Fruit fly (Drosophila melanogaster) whole organism, prepupa: Measurements from ENCODE around the gene CG4374.

Experiments used
- CG10631 ChIP-seq: fragments of 200-800 bp; sonication (Bioruptor generic); optimal IDR thresholded peaks from 2 replicates; lab custom pipeline; 2016; ENCODE audit warnings: missing biosample characterization, missing genetic modification characterization
- CG10669 ChIP-seq: fragments of 200-800 bp; sonication (Bioruptor generic); optimal IDR thresholded peaks from 3 replicates; lab custom pipeline; 2018; ENCODE audit warnings: missing biosample characterization, mild to moderate bottlenecking, missing genetic modification characterization, moderate library complexity
- CG11762 ChIP-seq: fragments of 200-800 bp; sonication (Bioruptor generic); optimal IDR thresholded peaks from 3 replicates; lab custom pipeline; 2016; ENCODE audit warnings: missing biosample characterization, missing genetic modification characterization; ENCODE audit not compliant: insufficient read depth
- CG11902 ChIP-seq: fragments of 200-800 bp; sonication (Bioruptor generic); optimal IDR thresholded peaks from 3 replicates; lab custom pipeline; 2016; ENCODE audit warnings: missing biosample characterization, missing genetic modification characterization
- CG15336 ChIP-seq: fragments of 200-800 bp; sonication (Bioruptor generic); IDR thresholded peaks from 2 replicates; pipeline ENCODE4 v1.3.6; 2022; ENCODE audit warnings: missing biosample characterization, missing genetic modification characterization
- CG16779 ChIP-seq: fragments of 200-800 bp; sonication (Bioruptor generic); optimal IDR thresholded peaks from 3 replicates; lab custom pipeline; 2017; ENCODE audit warnings: missing biosample characterization, mild to moderate bottlenecking, missing genetic modification characterization
- CG3032 ChIP-seq: fragments of 200-800 bp; optimal IDR thresholded peaks from 2 replicates; lab custom pipeline; 2019; ENCODE audit warnings: missing biosample characterization, mild to moderate bottlenecking, missing genetic modification characterization, moderate library complexity
- CG32006 ChIP-seq: fragments of 200-800 bp; sonication (Bioruptor generic); optimal IDR thresholded peaks from 3 replicates; lab custom pipeline; 2017; ENCODE audit warnings: missing biosample characterization, mild to moderate bottlenecking, missing genetic modification characterization
- CG3919 ChIP-seq: fragments of 200-800 bp; sonication (Bioruptor generic); optimal IDR thresholded peaks from 3 replicates; lab custom pipeline; 2016; ENCODE audit warnings: missing biosample characterization, missing genetic modification characterization
- CG4318 ChIP-seq: fragments of 200-800 bp; sonication (Bioruptor generic); optimal IDR thresholded peaks from 3 replicates; lab custom pipeline; 2017; ENCODE audit warnings: missing biosample characterization, mild to moderate bottlenecking, missing genetic modification characterization
- CG6163 ChIP-seq: fragments of 200-800 bp; sonication (Bioruptor generic); IDR thresholded peaks from 3 replicates; pipeline ENCODE4 v1.3.6; 2022; ENCODE audit warnings: missing biosample characterization, missing genetic modification characterization
- CG6276 ChIP-seq: fragments of 200-800 bp; sonication (Bioruptor generic); optimal IDR thresholded peaks from 2 replicates; lab custom pipeline; 2017; ENCODE audit warnings: missing biosample characterization, mild to moderate bottlenecking, missing genetic modification characterization
- CG6792 ChIP-seq: fragments of 200-800 bp; sonication (Bioruptor generic); optimal IDR thresholded peaks from 3 replicates; lab custom pipeline; 2016; ENCODE audit warnings: missing biosample characterization, missing genetic modification characterization
- CG6808 ChIP-seq: fragments of 200-800 bp; sonication (Bioruptor generic); optimal IDR thresholded peaks from 3 replicates; lab custom pipeline; 2017; ENCODE audit warnings: missing biosample characterization, missing genetic modification characterization, mild to moderate bottlenecking, moderate library complexity, missing genetic modification reagents
- CG6854 ChIP-seq: fragments of 200-800 bp; sonication (Bioruptor generic); optimal IDR thresholded peaks from 2 replicates; lab custom pipeline; 2017; ENCODE audit warnings: missing biosample characterization, mild to moderate bottlenecking, missing genetic modification characterization
- CG7368 ChIP-seq: fragments of 200-800 bp; sonication (Bioruptor generic); optimal IDR thresholded peaks from 3 replicates; lab custom pipeline; 2016; ENCODE audit warnings: missing biosample characterization, missing genetic modification characterization
- CG8119 ChIP-seq: fragments of 200-800 bp; sonication (Bioruptor generic); IDR thresholded peaks from 3 replicates; pipeline ENCODE4 v1.3.6; 2022; ENCODE audit warnings: missing biosample characterization, missing genetic modification characterization
- CG8632 ChIP-seq: fragments of 200-800 bp; sonication (Bioruptor generic); optimal IDR thresholded peaks from 3 replicates; lab custom pipeline; 2016; ENCODE audit warnings: missing biosample characterization, missing genetic modification characterization
- CG9139 ChIP-seq: fragments of 200-800 bp; sonication (Bioruptor generic); optimal IDR thresholded peaks from 3 replicates; lab custom pipeline; 2017; ENCODE audit warnings: missing biosample characterization, mild to moderate bottlenecking, missing genetic modification characterization
- Eip75B ChIP-seq: fragments of 200-800 bp; sonication (Bioruptor generic); optimal IDR thresholded peaks from 3 replicates; lab custom pipeline; 2016; ENCODE audit warnings: missing biosample characterization, missing genetic modification characterization
- Eip78C ChIP-seq: fragments of 200-800 bp; sonication (Bioruptor generic); peaks from one replicate; lab custom pipeline; 2016; ENCODE audit warnings: missing biosample characterization, missing genetic modification characterization
- Ets21C ChIP-seq: fragments of 200-800 bp; sonication (Bioruptor generic); optimal IDR thresholded peaks from 3 replicates; lab custom pipeline; 2016; ENCODE audit warnings: missing biosample characterization, missing genetic modification characterization
- Hr38 ChIP-seq: sonication (Bioruptor generic); optimal IDR thresholded peaks from 2 replicates; lab custom pipeline; 2016; ENCODE audit warnings: missing biosample characterization, missing genetic modification characterization
- OdsH ChIP-seq: fragments of 200-800 bp; sonication (Bioruptor generic); optimal IDR thresholded peaks from 3 replicates; lab custom pipeline; 2016; ENCODE audit warnings: missing biosample characterization, missing genetic modification characterization
- Smox ChIP-seq: fragments of 200-800 bp; sonication (Bioruptor generic); optimal IDR thresholded peaks from 3 replicates; lab custom pipeline; 2016; ENCODE audit warnings: missing biosample characterization, missing genetic modification characterization
- Sox102F ChIP-seq: fragments of 200-800 bp; sonication (Bioruptor generic); optimal IDR thresholded peaks from 2 replicates; lab custom pipeline; 2016; ENCODE audit warnings: missing biosample characterization, mild to moderate bottlenecking, missing genetic modification characterization
- Sox15 ChIP-seq: fragments of 200-800 bp; sonication (Bioruptor generic); optimal IDR thresholded peaks from 3 replicates; lab custom pipeline; 2016; ENCODE audit warnings: missing biosample characterization, missing genetic modification characterization
- achi ChIP-seq: fragments of 200-800 bp; sonication (Bioruptor generic); optimal IDR thresholded peaks from 3 replicates; lab custom pipeline; 2016; ENCODE audit warnings: missing biosample characterization, missing genetic modification characterization
- acj6 ChIP-seq: fragments of 200-800 bp; sonication (Bioruptor generic); optimal IDR thresholded peaks from 3 replicates; lab custom pipeline; 2016; ENCODE audit warnings: missing biosample characterization, missing genetic modification characterization
- cyc ChIP-seq: fragments of 200-800 bp; sonication (Bioruptor generic); optimal IDR thresholded peaks from 3 replicates; lab custom pipeline; 2016; ENCODE audit warnings: missing biosample characterization, missing genetic modification characterization
- dac ChIP-seq: fragments of 200-800 bp; sonication (Bioruptor generic); optimal IDR thresholded peaks from 2 replicates; lab custom pipeline; 2017; ENCODE audit warnings: missing biosample characterization, mild to moderate bottlenecking, missing genetic modification characterization
- dsx ChIP-seq: fragments of 200-800 bp; optimal IDR thresholded peaks from 3 replicates; lab custom pipeline; 2019; ENCODE audit warnings: missing biosample characterization, mild to moderate bottlenecking, missing genetic modification characterization, moderate library complexity; ENCODE audit not compliant: poor library complexity, severe bottlenecking
- esn ChIP-seq: fragments of 200-800 bp; sonication (Bioruptor generic); optimal IDR thresholded peaks from 2 replicates; lab custom pipeline; 2016; ENCODE audit warnings: missing biosample characterization, mild to moderate bottlenecking, missing genetic modification characterization, moderate library complexity
- fd59A ChIP-seq: fragments of 200-800 bp; sonication (Bioruptor generic); optimal IDR thresholded peaks from 2 replicates; lab custom pipeline; 2017; ENCODE audit warnings: missing biosample characterization, mild to moderate bottlenecking, missing genetic modification characterization, missing genetic modification reagents
- fkh ChIP-seq: fragments of 200-800 bp; sonication (Bioruptor generic); optimal IDR thresholded peaks from 3 replicates; lab custom pipeline; 2017; ENCODE audit warnings: missing biosample characterization, mild to moderate bottlenecking, missing genetic modification characterization, moderate library complexity
- net ChIP-seq: fragments of 200-800 bp; sonication (Bioruptor generic); optimal IDR thresholded peaks from 3 replicates; lab custom pipeline; 2016; ENCODE audit warnings: missing biosample characterization, missing genetic modification characterization
- salr ChIP-seq, 2 experiments: fragments of 200-800 bp; sonication (Bioruptor generic); optimal IDR thresholded peaks; 3 replicates each; lab custom pipeline; 2016 to 2018; ENCODE audit warnings: missing biosample characterization in 2 of 2, missing genetic modification characterization in 2 of 2, mild to moderate bottlenecking in 1 of 2
- spab ChIP-seq: fragments of 200-800 bp; sonication (Bioruptor generic); optimal IDR thresholded peaks from 2 replicates; lab custom pipeline; 2017; ENCODE audit warnings: missing biosample characterization, mild to moderate bottlenecking, missing genetic modification characterization, missing genetic modification reagents
- ss ChIP-seq, 2 experiments: fragments of 200-800 bp; sonication (Bioruptor generic); optimal IDR thresholded peaks; 2 replicates in 1 of 2; 3 replicates in 1 of 2; lab custom pipeline; 2017 to 2018; ENCODE audit warnings: mild to moderate bottlenecking in 2 of 2, missing biosample characterization in 2 of 2, missing genetic modification characterization in 2 of 2, moderate library complexity in 1 of 2
- svp ChIP-seq: fragments of 200-800 bp; sonication (Bioruptor generic); peaks from one replicate; lab custom pipeline; 2016; ENCODE audit warnings: missing biosample characterization, missing genetic modification characterization
- topi ChIP-seq: fragments of 200-800 bp; sonication (Bioruptor generic); optimal IDR thresholded peaks from 3 replicates; lab custom pipeline; 2016; ENCODE audit warnings: missing biosample characterization, missing genetic modification characterization
- vri ChIP-seq: fragments of 200-800 bp; sonication (Bioruptor generic); optimal IDR thresholded peaks from 3 replicates; lab custom pipeline; 2016; ENCODE audit warnings: missing biosample characterization, mild to moderate bottlenecking, missing genetic modification characterization

The CG4374 gene

dm6 chr3R:23384591-23385260 lies 87.4 kb downstream of the CG4374 start, which contains the start of gene CG4393 (continued):
- no peak for TF ChIP-seq CG7368 (GFP tag; lab: Kevin White, UChicago)
- TF ChIP-seq CG10669 (GFP tag; lab: Kevin White, UChicago) = peak; percentile 20
- no peak for TF ChIP-seq CG4318 (GFP tag; lab: Kevin White, UChicago)
- TF ChIP-seq CG6163 (GFP tag; lab: Robert Waterston, UW) = 0 out of 3 replicates have a peak, but pooled peaks have one; percentile 46
- peak; percentile 23 for TF ChIP-seq CG16779 (tag; lab: Kevin White, UChicago)
- TF ChIP-seq Sox102F (GFP tag; lab: Kevin White, UChicago) = no peak
- peak; percentile 66 for TF ChIP-seq Eip78C (GFP tag; lab: Kevin White, UChicago)
- peak; percentile 25 for TF ChIP-seq dac
- TF ChIP-seq svp = peak; percentile 33
- TF ChIP-seq CG8119 (GFP tag; lab: Robert Waterston, UW) = peak; percentile 79
- no peak for TF ChIP-seq vri (GFP tag; lab: Kevin White, UChicago)
- peak; percentile 29 for TF ChIP-seq CG3919 (GFP tag; lab: Kevin White, UChicago)
- no peak for TF ChIP-seq Hr38 (GFP tag; lab: Kevin White, UChicago)
- TF ChIP-seq Sox15 (GFP tag; lab: Kevin White, UChicago) = no peak

dm6 chr3R:23383723-23384122 lies 88.4 kb downstream of the CG4374 start:
- TF ChIP-seq Sox15 (GFP tag; lab: Kevin White, UChicago) (no peak), CG8119 (GFP tag; lab: Robert Waterston, UW) (no peak), CG8632 (GFP tag; lab: Kevin White, UChicago) (no peak), CG6808 (no peak), vri (GFP tag; lab: Kevin White, UChicago) (no peak), ss (GFP tag; optimal IDR thresholded peaks at IDR 0.05; lab: Kevin White, UChicago) (no peak), Smox (GFP tag; lab: Kevin White, UChicago) (no peak), topi (GFP tag; lab: Kevin White, UChicago) (no peak), Eip78C (GFP tag; lab: Kevin White, UChicago) (no peak)

dm6 chr3R:23377288-23377687 lies 94.8 kb downstream of the CG4374 start:
- TF ChIP-seq Eip75B (no peak), Hr38 (GFP tag; lab: Kevin White, UChicago) (no peak), net (no peak), Eip78C (GFP tag; lab: Kevin White, UChicago) (no peak), CG3032 (tag; lab: Kevin White, UChicago) (no peak), Ets21C (GFP tag; lab: Kevin White, UChicago) (no peak), CG10631 (GFP tag; lab: Kevin White, UChicago) (no peak), CG9139 (GFP tag; lab: Kevin White, UChicago) (no peak), achi (no peak)

dm6 chr3R:23374290-23374689 lies 97.8 kb downstream of the CG4374 start:
- TF ChIP-seq fd59A (GFP tag; lab: Kevin White, UChicago) (no peak), CG6276 (GFP tag; lab: Kevin White, UChicago) (peak; percentile 51), OdsH (GFP tag; lab: Kevin White, UChicago) (peak; percentile 20), CG6854 (GFP tag; lab: Kevin White, UChicago) (peak; percentile 76), esn (GFP tag; lab: Kevin White, UChicago) (peak; percentile 54), Eip75B (peak; percentile 28), CG15336 (peak; percentile 63), Ets21C (GFP tag; lab: Kevin White, UChicago) (no peak), cyc (no peak), CG32006 (GFP tag; lab: Kevin White, UChicago) (no peak), CG11902 (GFP tag; lab: Kevin White, UChicago) (no peak), CG9139 (GFP tag; lab: Kevin White, UChicago) (no peak), Sox15 (GFP tag; lab: Kevin White, UChicago) (no peak), CG7368 (GFP tag; lab: Kevin White, UChicago) (peak; percentile 39), CG6792 (peak; percentile 9), ss (GFP tag; optimal IDR thresholded peaks at IDR 0.05; lab: Kevin White, UChicago) (peak; percentile 10 to 53), CG11762 (GFP tag; lab: Kevin White, UChicago) (peak; percentile 38), CG4318 (GFP tag; lab: Kevin White, UChicago) (no peak), Sox102F (GFP tag; lab: Kevin White, UChicago) (peak; percentile 73), acj6 (GFP tag; lab: Kevin White, UChicago) (peak; percentile 18), CG16779 (tag; lab: Kevin White, UChicago) (peak; percentile 52), salr (GFP tag; optimal IDR thresholded peaks at IDR 0.05; lab: Kevin White, UChicago) (peak in 1 of 2 experiments; percentile 15), fkh (GFP tag; lab: Kevin White, UChicago) (no peak), achi (peak; percentile 29), CG10631 (GFP tag; lab: Kevin White, UChicago) (peak; percentile 15), dsx (GFP tag; lab: Kevin White, UChicago) (no peak), dac (no peak), spab (GFP tag; lab: Kevin White, UChicago) (peak; percentile 11)
